Worm (Caenorhabditis elegans): ENCODE measurements around the gene clec-170.

ce11 chrIV:1246762-1247436, 19.8 kb upstream of the clec-170 start, which contains the start of the genes clec-165 and F38A1.11:
- TF ChIP-seq him-1 (tag; optimal IDR thresholded peaks at IDR 0.05) (no peak), W03F9.2 (tag; optimal IDR thresholded peaks at IDR 0.05) (no peak)

Data from whole organism, L4/young adult.